Fruit fly (Drosophila melanogaster) S2 (cell line): Measurements from ENCODE around the gene CG43844.

Source experiments
- CG8478 ChIP-seq: fragments of >200 bp; optimal IDR thresholded peaks from 2 replicates; lab custom pipeline; 2018
- CTCF ChIP-seq, 2 experiments: fragments of >200 bp; optimal IDR thresholded peaks; 2 replicates each; lab custom pipeline; 2018

dm6 chr3R:21889945-21890344 is 606 bp downstream of the CG43844 start:
- TF ChIP-seq CG8478 (lab: Kevin White, UChicago) = no peak
- TF ChIP-seq CTCF (optimal IDR thresholded peaks at IDR 0.05; lab: Kevin White, UChicago) = no peak
